Fruit fly (Drosophila melanogaster) whole organism, embryonic: ENCODE data around the gene Lsp2.

ENCODE experiments used
- Atf-2 ChIP-seq: fragments of 200-800 bp; sonication (Bioruptor generic); optimal IDR thresholded peaks from 2 replicates; lab custom pipeline; 2016; ENCODE audit warnings: missing biosample characterization, missing genetic modification characterization
- B-H1 ChIP-seq: fragments of 200-800 bp; sonication (Bioruptor generic); IDR thresholded peaks from 3 replicates; pipeline ENCODE4 v1.3.6; 2022; ENCODE audit warnings: missing biosample characterization, missing genetic modification characterization
- Blimp-1 ChIP-seq: fragments of 200-800 bp; sonication (Bioruptor generic); optimal IDR thresholded peaks from 3 replicates; lab custom pipeline; 2018; ENCODE audit warnings: missing biosample characterization, missing genetic modification characterization, mild to moderate bottlenecking, moderate library complexity, missing genetic modification reagents
- BtbVII ChIP-seq: fragments of 200-800 bp; sonication (Bioruptor generic); optimal IDR thresholded peaks from 3 replicates; lab custom pipeline; 2017; ENCODE audit warnings: missing biosample characterization, mild to moderate bottlenecking, missing genetic modification characterization
- CG10543 ChIP-seq: fragments of 200-800 bp; sonication (Bioruptor generic); optimal IDR thresholded peaks from 3 replicates; lab custom pipeline; 2017; ENCODE audit warnings: missing biosample characterization, mild to moderate bottlenecking, missing genetic modification characterization, moderate library complexity
- CG11695 ChIP-seq: fragments of 200-800 bp; sonication (Bioruptor generic); IDR thresholded peaks from 3 replicates; pipeline ENCODE4 v1.3.6; 2022; ENCODE audit warnings: missing biosample characterization, missing genetic modification characterization
- CG12071 ChIP-seq: fragments of 200-800 bp; sonication (Bioruptor generic); optimal IDR thresholded peaks from 3 replicates; lab custom pipeline; 2018; ENCODE audit warnings: missing biosample characterization, mild to moderate bottlenecking, missing genetic modification characterization
- CG12299 ChIP-seq: fragments of 200-800 bp; sonication (Bioruptor generic); optimal IDR thresholded peaks from 2 replicates; lab custom pipeline; 2018; ENCODE audit warnings: missing biosample characterization, mild to moderate bottlenecking, missing genetic modification characterization
- CG14014 ChIP-seq: fragments of 200-800 bp; sonication (Bioruptor generic); IDR thresholded peaks from 2 replicates; pipeline ENCODE4 v1.3.6; 2022; ENCODE audit warnings: missing biosample characterization, missing genetic modification characterization
- CG14710 ChIP-seq: fragments of 200-800 bp; sonication (Bioruptor generic); optimal IDR thresholded peaks from 3 replicates; lab custom pipeline; 2019; ENCODE audit warnings: missing biosample characterization, mild to moderate bottlenecking, missing genetic modification characterization, moderate library complexity
- CG14860 ChIP-seq: fragments of 200-800 bp; sonication (Bioruptor generic); IDR thresholded peaks from 3 replicates; pipeline ENCODE4 v1.3.6; 2022; ENCODE audit warnings: missing biosample characterization, missing genetic modification characterization; ENCODE audit not compliant: partially characterized antibody
- CG16813 ChIP-seq: fragments of 200-800 bp; sonication (Bioruptor generic); IDR thresholded peaks from 3 replicates; pipeline ENCODE4 v1.3.6; 2022; ENCODE audit warnings: missing biosample characterization, missing genetic modification characterization; ENCODE audit not compliant: partially characterized antibody
- CG17186 ChIP-seq: fragments of 200-800 bp; sonication (Bioruptor generic); optimal IDR thresholded peaks from 3 replicates; lab custom pipeline; 2017; ENCODE audit warnings: missing biosample characterization, missing genetic modification reagents, missing genetic modification characterization
- CG18476 ChIP-seq: fragments of 200-800 bp; sonication (Bioruptor generic); optimal IDR thresholded peaks from 2 replicates; lab custom pipeline; 2016; ENCODE audit warnings: missing biosample characterization, mild to moderate bottlenecking, missing genetic modification characterization
- CG32767 ChIP-seq: fragments of 200-800 bp; sonication (Bioruptor generic); IDR thresholded peaks from 2 replicates; pipeline ENCODE4 v1.3.6; 2022; ENCODE audit warnings: missing biosample characterization, missing genetic modification characterization
- CG4404 ChIP-seq: fragments of 200-800 bp; sonication (Bioruptor generic); IDR thresholded peaks from 2 replicates; pipeline ENCODE4 v1.3.6; 2022; ENCODE audit warnings: missing biosample characterization, missing genetic modification characterization
- CG5245 ChIP-seq: fragments of 200-800 bp; sonication (Bioruptor generic); optimal IDR thresholded peaks from 3 replicates; lab custom pipeline; 2016; ENCODE audit warnings: missing biosample characterization, missing genetic modification characterization
- CG6654 ChIP-seq: fragments of 200-800 bp; sonication (Bioruptor generic); optimal IDR thresholded peaks from 2 replicates; lab custom pipeline; 2017; ENCODE audit warnings: missing biosample characterization, mild to moderate bottlenecking, missing genetic modification characterization
- CG7963 ChIP-seq: fragments of 200-800 bp; sonication (Bioruptor generic); IDR thresholded peaks from 3 replicates; pipeline ENCODE4 v1.3.6; 2022; ENCODE audit warnings: missing biosample characterization, missing genetic modification characterization; ENCODE audit not compliant: partially characterized antibody
- CG8089 ChIP-seq: fragments of 200-800 bp; sonication (Bioruptor generic); optimal IDR thresholded peaks from 3 replicates; lab custom pipeline; 2016; ENCODE audit warnings: missing biosample characterization, missing genetic modification characterization
- CG8924 ChIP-seq: fragments of 200-800 bp; optimal IDR thresholded peaks from 3 replicates; lab custom pipeline; 2019; ENCODE audit warnings: missing biosample characterization, mild to moderate bottlenecking, missing genetic modification characterization, moderate library complexity
- Dbx ChIP-seq: fragments of 200-800 bp; sonication (Bioruptor generic); IDR thresholded peaks from 3 replicates; pipeline ENCODE4 v1.3.6; 2022; ENCODE audit warnings: missing biosample characterization, missing genetic modification characterization
- Deaf1 ChIP-seq: fragments of 200-800 bp; optimal IDR thresholded peaks from 3 replicates; lab custom pipeline; 2019; ENCODE audit warnings: missing biosample characterization, mild to moderate bottlenecking, missing genetic modification characterization, moderate library complexity
- Dfd ChIP-seq, 2 experiments: fragments of >200 bp; optimal IDR thresholded peaks; 2 replicates each; lab custom pipeline; 2017; ENCODE audit warnings: missing biosample characterization in 2 of 2, missing genetic modification characterization in 2 of 2
- Dip3 ChIP-seq: fragments of 200-800 bp; sonication (Bioruptor generic); optimal IDR thresholded peaks from 3 replicates; lab custom pipeline; 2016; ENCODE audit warnings: missing biosample characterization, missing genetic modification characterization
- Elba2 ChIP-seq: fragments of 200-800 bp; sonication (Bioruptor generic); optimal IDR thresholded peaks from 3 replicates; lab custom pipeline; 2016; ENCODE audit warnings: missing biosample characterization, missing genetic modification characterization
- HmgZ ChIP-seq: fragments of 200-800 bp; sonication (Bioruptor generic); optimal IDR thresholded peaks from 2 replicates; lab custom pipeline; 2018; ENCODE audit warnings: missing biosample characterization, mild to moderate bottlenecking, missing genetic modification characterization
- Meics ChIP-seq: fragments of 200-800 bp; sonication (Bioruptor generic); optimal IDR thresholded peaks from 2 replicates; lab custom pipeline; 2017; ENCODE audit warnings: missing biosample characterization, mild to moderate bottlenecking, missing genetic modification characterization
- Sry-δ ChIP-seq: fragments of 200-800 bp; sonication (Bioruptor generic); optimal IDR thresholded peaks from 2 replicates; lab custom pipeline; 2016; ENCODE audit warnings: missing biosample characterization, missing genetic modification characterization
- Ssrp ChIP-seq: fragments of 200-800 bp; sonication (Bioruptor generic); optimal IDR thresholded peaks from 2 replicates; lab custom pipeline; 2018; ENCODE audit warnings: missing biosample characterization, mild to moderate bottlenecking, missing genetic modification characterization, moderate library complexity
- ab ChIP-seq: fragments of 200-800 bp; sonication (Bioruptor generic); optimal IDR thresholded peaks from 2 replicates; lab custom pipeline; 2016; ENCODE audit warnings: missing biosample characterization, missing genetic modification characterization
- az2 ChIP-seq: fragments of 200-800 bp; sonication (Bioruptor generic); optimal IDR thresholded peaks from 3 replicates; lab custom pipeline; 2016; ENCODE audit warnings: missing biosample characterization, missing genetic modification characterization
- dan ChIP-seq: fragments of 200-800 bp; sonication (Bioruptor generic); IDR thresholded peaks from 2 replicates; pipeline ENCODE4 v1.3.6; 2022; ENCODE audit warnings: missing biosample characterization, missing genetic modification characterization
- dpn ChIP-seq, 2 experiments: fragments of 200-800 bp; sonication (Bioruptor generic); optimal IDR thresholded peaks; 3 replicates each; lab custom pipeline; 2016; ENCODE audit warnings: missing biosample characterization in 2 of 2, missing genetic modification characterization in 2 of 2
- exex ChIP-seq: fragments of 200-800 bp; sonication (Bioruptor generic); optimal IDR thresholded peaks from 4 replicates; lab custom pipeline; 2018; ENCODE audit warnings: missing biosample characterization, mild to moderate bottlenecking, missing genetic modification characterization, moderate library complexity
- eyg ChIP-seq: fragments of 200-800 bp; sonication (Bioruptor generic); optimal IDR thresholded peaks from 3 replicates; lab custom pipeline; 2016; ENCODE audit warnings: missing biosample characterization, missing genetic modification characterization
- grau ChIP-seq: fragments of 200-800 bp; optimal IDR thresholded peaks from 3 replicates; lab custom pipeline; 2019; ENCODE audit warnings: missing biosample characterization, mild to moderate bottlenecking, missing genetic modification characterization, moderate library complexity
- nom ChIP-seq: fragments of 200-800 bp; sonication (Bioruptor generic); optimal IDR thresholded peaks from 2 replicates; lab custom pipeline; 2017; ENCODE audit warnings: missing biosample characterization, missing genetic modification characterization, mild to moderate bottlenecking, moderate library complexity, missing genetic modification reagents
- otp ChIP-seq: fragments of 200-800 bp; sonication (Bioruptor generic); IDR thresholded peaks from 3 replicates; pipeline ENCODE4, ENCODE4 v1.3.6; 2022; ENCODE audit warnings: missing biosample characterization, missing genetic modification characterization
- phol ChIP-seq: fragments of 200-800 bp; sonication (Bioruptor generic); optimal IDR thresholded peaks from 3 replicates; lab custom pipeline; 2018; ENCODE audit warnings: missing biosample characterization, mild to moderate bottlenecking, missing genetic modification characterization, moderate library complexity
- rib ChIP-seq: fragments of 200-800 bp; sonication (Bioruptor generic); IDR thresholded peaks from 2 replicates; pipeline ENCODE4 v1.3.6; 2022; ENCODE audit warnings: missing biosample characterization, missing genetic modification characterization
- ro ChIP-seq: fragments of 200-800 bp; sonication (Bioruptor generic); IDR thresholded peaks from 2 replicates; pipeline ENCODE4 v1.3.6; 2022; ENCODE audit warnings: missing biosample characterization, missing genetic modification characterization
- salm ChIP-seq: fragments of 200-800 bp; sonication (Bioruptor generic); optimal IDR thresholded peaks from 2 replicates; lab custom pipeline; 2018; ENCODE audit warnings: missing biosample characterization, mild to moderate bottlenecking, missing genetic modification characterization
- schlank ChIP-seq: fragments of 200-800 bp; sonication (Bioruptor generic); optimal IDR thresholded peaks from 2 replicates; lab custom pipeline; 2018; ENCODE audit warnings: missing biosample characterization, mild to moderate bottlenecking, missing genetic modification characterization
- scrt ChIP-seq: fragments of 200-800 bp; sonication (Bioruptor generic); optimal IDR thresholded peaks from 2 replicates; lab custom pipeline; 2018; ENCODE audit warnings: missing biosample characterization, mild to moderate bottlenecking, missing genetic modification characterization, moderate library complexity
- sens-2 ChIP-seq: fragments of 200-800 bp; sonication (Bioruptor generic); IDR thresholded peaks from 2 replicates; pipeline ENCODE4 v1.3.6; 2022; ENCODE audit warnings: missing biosample characterization, missing genetic modification characterization
- sob ChIP-seq: fragments of 200-800 bp; sonication (Bioruptor generic); IDR thresholded peaks from 2 replicates; pipeline ENCODE4 v1.3.6; 2022; ENCODE audit warnings: missing biosample characterization, missing genetic modification characterization
- stwl ChIP-seq: fragments of 200-800 bp; sonication (Bioruptor generic); optimal IDR thresholded peaks from 3 replicates; lab custom pipeline; 2018; ENCODE audit warnings: missing biosample characterization, mild to moderate bottlenecking, missing genetic modification characterization, moderate library complexity
- wek ChIP-seq: fragments of 200-800 bp; sonication (Bioruptor generic); optimal IDR thresholded peaks from 3 replicates; lab custom pipeline; 2018; ENCODE audit warnings: missing biosample characterization, mild to moderate bottlenecking, missing genetic modification characterization, moderate library complexity
- wor ChIP-seq: fragments of 200-800 bp; sonication (Bioruptor generic); IDR thresholded peaks from 2 replicates; pipeline ENCODE4 v1.3.6; 2022; ENCODE audit warnings: missing biosample characterization, missing genetic modification characterization
- zfh1 ChIP-seq: fragments of 200-800 bp; sonication (Bioruptor generic); IDR thresholded peaks from 3 replicates; pipeline ENCODE4 v1.3.6; 2022; ENCODE audit warnings: missing biosample characterization, missing genetic modification characterization

The Lsp2 gene

dm6 chr3L:12131918-12132317, 2.7 kb downstream of the Lsp2 start, which contains the start of gene DEF8 (continued):
- TF ChIP-seq Sry-δ (GFP tag; lab: Kevin White, UChicago), result peak; percentile 44
- TF ChIP-seq CG5245 (GFP tag; lab: Kevin White, UChicago), result peak; percentile 73
- TF ChIP-seq CG12299 (tag; lab: Kevin White, UChicago), result peak; percentile 78
- peak; percentile 82 for TF ChIP-seq CG17186 (GFP tag; lab: Kevin White, UChicago)
- peak; percentile 40 for TF ChIP-seq CG10543 (GFP tag; lab: Kevin White, UChicago)
- TF ChIP-seq CG16813 (GFP tag; lab: Robert Waterston, UW), result peak; percentile 41; the same call in 1 of the 3 replicates
- TF ChIP-seq exex (tag; lab: Kevin White, UChicago), result no peak
- TF ChIP-seq phol (tag; lab: Kevin White, UChicago), result peak; percentile 91
- TF ChIP-seq B-H1, result peak; percentile 76
- peak; percentile 25 for TF ChIP-seq CG8089 (GFP tag; lab: Kevin White, UChicago)
- TF ChIP-seq CG12071 (GFP tag; lab: Kevin White, UChicago), result no peak
- peak; percentile 87 for TF ChIP-seq sob
- TF ChIP-seq CG18476 (GFP tag; lab: Kevin White, UChicago), result peak; percentile 63
- peak; percentile 92 for TF ChIP-seq CG14710 (tag; lab: Kevin White, UChicago)
- peak; percentile 79 for TF ChIP-seq az2 (GFP tag; lab: Kevin White, UChicago)
- TF ChIP-seq sens-2 (GFP tag; lab: Robert Waterston, UW), result peak; percentile 76; the same call in 1 of the 2 replicates
- no peak for TF ChIP-seq Elba2 (GFP tag; lab: Kevin White, UChicago)
- peak; percentile 85 for TF ChIP-seq zfh1 (GFP tag; lab: Robert Waterston, UW)
- TF ChIP-seq CG7963 (GFP tag; lab: Robert Waterston, UW), result no peak
- TF ChIP-seq HmgZ (tag; lab: Kevin White, UChicago), result peak; percentile 81
- no peak for TF ChIP-seq wek (GFP tag; lab: Kevin White, UChicago)
- TF ChIP-seq ab (GFP tag; lab: Kevin White, UChicago), result no peak
- peak; percentile 84 for TF ChIP-seq Meics (GFP tag; lab: Kevin White, UChicago)
- TF ChIP-seq grau (tag; lab: Kevin White, UChicago), result peak; percentile 90
- TF ChIP-seq Ssrp, result peak; percentile 87
- no peak for TF ChIP-seq Dfd (GFP tag; optimal IDR thresholded peaks at IDR 0.05; lab: Kevin White, UChicago)
- TF ChIP-seq Dip3 (GFP tag; lab: Kevin White, UChicago), result peak; percentile 34
- TF ChIP-seq eyg (GFP tag; lab: Kevin White, UChicago), result no peak
- peak; percentile 83 for TF ChIP-seq scrt (GFP tag; lab: Kevin White, UChicago)
- peak; percentile 77 for TF ChIP-seq wor
- TF ChIP-seq salm (tag; lab: Kevin White, UChicago), result peak; percentile 61
- TF ChIP-seq Blimp-1 (GFP tag; lab: Kevin White, UChicago), result peak; percentile 90
- TF ChIP-seq Dbx (GFP tag; lab: Robert Waterston, UW), result peak; percentile 80; the same call in 2 of the 3 replicates
- TF ChIP-seq CG6654 (GFP tag; lab: Kevin White, UChicago), result peak; percentile 11
- peak; percentile 65 for TF ChIP-seq ro (GFP tag; lab: Robert Waterston, UW)
- TF ChIP-seq dan, result no peak
- TF ChIP-seq otp, result peak; percentile 65; the same call in 1 of the 3 replicates
- TF ChIP-seq Atf-2, result peak; percentile 13
- TF ChIP-seq CG32767, result peak; percentile 82
- TF ChIP-seq BtbVII (GFP tag; lab: Kevin White, UChicago), result peak; percentile 61
- peak; percentile 74 for TF ChIP-seq nom
- no peak for TF ChIP-seq CG4404
- TF ChIP-seq dpn (GFP tag; optimal IDR thresholded peaks at IDR 0.05; lab: Kevin White, UChicago), result peak; percentile 33 to 88
- no peak; the same call in 2 of the 3 replicates for TF ChIP-seq CG14860 (GFP tag; lab: Robert Waterston, UW)
- peak; percentile 83 for TF ChIP-seq CG14014 (GFP tag; lab: Robert Waterston, UW)
- peak; percentile 88 for TF ChIP-seq CG11695 (GFP tag; lab: Robert Waterston, UW)
- TF ChIP-seq schlank (tag; lab: Kevin White, UChicago), result no peak
- peak; percentile 71 for TF ChIP-seq Deaf1
- TF ChIP-seq CG8924 (tag; lab: Kevin White, UChicago), result peak; percentile 92
- peak; percentile 56 for TF ChIP-seq stwl (tag; lab: Kevin White, UChicago)
- TF ChIP-seq rib, result peak; percentile 41; the same call in 1 of the 2 replicates
